Worm (Caenorhabditis elegans) whole organism, L1 larva: ENCODE data around the gene F45D11.11.
"Not testable (repeated sequence)": the region's sequence is repeated elsewhere in the genome, so short reads cannot be mapped to it uniquely, and the experiment has no call there.

Source experiments
- alr-1 ChIP-seq: fragments of 200-800 bp; sonication (Bioruptor generic); optimal IDR thresholded peaks from 2 replicates; lab custom pipeline; 2018; ENCODE audit warnings: borderline replicate concordance, mild to moderate bottlenecking, missing genetic modification characterization, missing compliant biosample characterization
- ceh-8 ChIP-seq: fragments of 200-800 bp; sonication (Bioruptor generic); optimal IDR thresholded peaks from 2 replicates; lab custom pipeline; 2018; ENCODE audit warnings: mild to moderate bottlenecking, missing genetic modification characterization, moderate library complexity, missing compliant biosample characterization
- ceh-90 ChIP-seq: sonication (generic microtip); optimal IDR thresholded peaks from 2 replicates; lab custom pipeline; 2016; ENCODE audit warnings: missing genetic modification characterization, missing compliant biosample characterization
- efl-3 ChIP-seq: fragments of 200-800 bp; sonication (Bioruptor generic); optimal IDR thresholded peaks from 2 replicates; lab custom pipeline; 2018; ENCODE audit warnings: mild to moderate bottlenecking, missing genetic modification characterization, missing compliant biosample characterization
- egl-13 ChIP-seq: sonication (generic microtip); optimal IDR thresholded peaks from 2 replicates; lab custom pipeline; 2016; ENCODE audit warnings: missing genotype, missing genetic modification reagents, missing genetic modification characterization, missing compliant biosample characterization
- elt-2 ChIP-seq: sonication (generic microtip); optimal IDR thresholded peaks from 2 replicates; lab custom pipeline; 2016; ENCODE audit warnings: missing genetic modification characterization, mild to moderate bottlenecking, inconsistent platforms, missing compliant biosample characterization, missing genetic modification reagents
- fkh-10 ChIP-seq: sonication (generic microtip); optimal IDR thresholded peaks from 2 replicates; lab custom pipeline; 2017; ENCODE audit warnings: missing biosample characterization, missing genetic modification reagents, missing genetic modification characterization
- fkh-4 ChIP-seq: sonication (generic microtip); optimal IDR thresholded peaks from 2 replicates; lab custom pipeline; 2016; ENCODE audit warnings: missing compliant biosample characterization, missing genetic modification characterization, borderline replicate concordance
- hlh-4 ChIP-seq: sonication (generic microtip); optimal IDR thresholded peaks from 2 replicates; lab custom pipeline; 2016; ENCODE audit warnings: mild to moderate bottlenecking, missing genetic modification characterization, missing compliant biosample characterization
- isw-1 ChIP-seq: fragments of 200-800 bp; sonication (Bioruptor generic); IDR thresholded peaks from 2 replicates; pipeline ENCODE4 v1.3.6; 2022; ENCODE audit warnings: missing genetic modification characterization, missing compliant biosample characterization
- lin-14 ChIP-seq: fragments of 200-800 bp; sonication (Bioruptor generic); optimal IDR thresholded peaks from 2 replicates; lab custom pipeline; 2018; ENCODE audit warnings: mild to moderate bottlenecking, missing genetic modification characterization, moderate library complexity, missing compliant biosample characterization
- lin-39 ChIP-seq: fragments of 150-350 bp; optimal IDR thresholded peaks from 2 replicates; lab custom pipeline; 2014; ENCODE audit warnings: missing biosample characterization, missing genetic modification reagents, missing genetic modification characterization
- lir-3 ChIP-seq: sonication (generic microtip); optimal IDR thresholded peaks from 2 replicates; lab custom pipeline; 2016; ENCODE audit warnings: mild to moderate bottlenecking, missing genetic modification characterization, moderate library complexity, missing compliant biosample characterization; ENCODE audit not compliant: poor library complexity
- nhr-19 ChIP-seq: fragments of 200-800 bp; sonication (Bioruptor generic); conservative IDR thresholded peaks from 2 replicates; pipeline ENCODE4 v1.3.6; 2022; ENCODE audit warnings: missing genetic modification characterization, missing compliant biosample characterization
- nhr-20 ChIP-seq: sonication (generic microtip); optimal IDR thresholded peaks from 2 replicates; lab custom pipeline; 2016; ENCODE audit warnings: mild to moderate bottlenecking, missing genetic modification characterization, missing compliant biosample characterization
- nhr-47 ChIP-seq: sonication (generic microtip); optimal IDR thresholded peaks from 2 replicates; lab custom pipeline; 2016; ENCODE audit warnings: mild to moderate bottlenecking, missing genetic modification characterization, moderate library complexity, missing compliant biosample characterization
- nhr-71 ChIP-seq: sonication (generic microtip); optimal IDR thresholded peaks from 2 replicates; lab custom pipeline; 2016; ENCODE audit warnings: mild to moderate bottlenecking, missing genetic modification characterization, moderate library complexity, missing compliant biosample characterization
- nhr-76 ChIP-seq: sonication (generic microtip); optimal IDR thresholded peaks from 2 replicates; lab custom pipeline; 2017; ENCODE audit warnings: missing biosample characterization, missing genetic modification characterization
- nhr-77 ChIP-seq: fragments of 150-350 bp; optimal IDR thresholded peaks from 2 replicates; lab custom pipeline; 2014; ENCODE audit warnings: missing biosample characterization, missing genetic modification characterization
- nhr-84 ChIP-seq: sonication (generic microtip); optimal IDR thresholded peaks from 2 replicates; lab custom pipeline; 2017; ENCODE audit warnings: missing biosample characterization, missing genetic modification characterization
- nhr-90 ChIP-seq: sonication (generic microtip); optimal IDR thresholded peaks from 2 replicates; lab custom pipeline; 2016; ENCODE audit warnings: mild to moderate bottlenecking, missing genetic modification characterization, missing compliant biosample characterization; ENCODE audit not compliant: poor library complexity
- pag-3 ChIP-seq: sonication (generic microtip); optimal IDR thresholded peaks from 2 replicates; lab custom pipeline; 2017; ENCODE audit warnings: missing genetic modification characterization, mild to moderate bottlenecking, missing compliant biosample characterization, antibody characterized with exemption, borderline replicate concordance; ENCODE audit not compliant: insufficient read depth
- pax-3 ChIP-seq: fragments of 200-800 bp; sonication (Bioruptor generic); optimal IDR thresholded peaks from 2 replicates; lab custom pipeline; 2018; ENCODE audit warnings: mild to moderate bottlenecking, missing genetic modification characterization, moderate library complexity, missing compliant biosample characterization
- pqm-1 ChIP-seq: sonication (generic microtip); optimal IDR thresholded peaks from 3 replicates; lab custom pipeline; 2017; ENCODE audit warnings: missing biosample characterization, missing genetic modification characterization
- rnt-1 ChIP-seq: sonication (generic microtip); optimal IDR thresholded peaks from 2 replicates; lab custom pipeline; 2016; ENCODE audit warnings: mild to moderate bottlenecking, missing genetic modification characterization, moderate library complexity, missing compliant biosample characterization
- skn-1 ChIP-seq: fragments of 150-350 bp; optimal IDR thresholded peaks from 2 replicates; lab custom pipeline; 2014; ENCODE audit warnings: missing biosample characterization, missing genetic modification characterization
- sox-4 ChIP-seq: sonication (generic microtip); optimal IDR thresholded peaks from 2 replicates; lab custom pipeline; 2016; ENCODE audit warnings: missing genetic modification characterization, missing compliant biosample characterization
- tbx-2 ChIP-seq: sonication (generic microtip); optimal IDR thresholded peaks from 2 replicates; lab custom pipeline; 2016; ENCODE audit warnings: missing genetic modification characterization, missing compliant biosample characterization
- unc-130 ChIP-seq: fragments of 150-350 bp; optimal IDR thresholded peaks from 2 replicates; lab custom pipeline; 2017; ENCODE audit warnings: missing biosample characterization, missing genetic modification characterization, inconsistent platforms
- unc-98 ChIP-seq: fragments of 200-800 bp; sonication (Bioruptor generic); IDR thresholded peaks from 2 replicates; pipeline ENCODE4 v1.3.6; 2022; ENCODE audit warnings: missing genetic modification characterization, missing compliant biosample characterization
- xbp-1 ChIP-seq: sonication (generic microtip); optimal IDR thresholded peaks from 2 replicates; lab custom pipeline; 2016; ENCODE audit warnings: missing genetic modification characterization, missing compliant biosample characterization
- ztf-4 ChIP-seq: fragments of 150-350 bp; optimal IDR thresholded peaks from 2 replicates; lab custom pipeline; 2014; ENCODE audit warnings: missing biosample characterization, missing genetic modification characterization

F45D11.11 gene

ce11 chrII:972850-973249 is 23.2 kb downstream of the F45D11.11 start, which contains the start of gene C32B5.15:
C32B5.15 (minus strand) TSS chrII:972950.
- TF ChIP-seq nhr-19 (no peak), tbx-2 (tag; lab: Kevin White, UChicago) (no peak), fkh-10 (GFP tag; lab: Kevin White, UChicago) (no peak), nhr-77 (no peak), nhr-20 (no peak), unc-130 (tag; lab: Kevin White, UChicago) (no peak), pqm-1 (tag; lab: Kevin White, UChicago) (no peak), lin-39 (tag; lab: Kevin White, UChicago) (no peak), elt-2 (no peak), xbp-1 (tag; lab: Kevin White, UChicago) (no peak), ztf-4 (tag; lab: Kevin White, UChicago) (no peak), sox-4 (tag; lab: Kevin White, UChicago) (no peak), ceh-8 (no peak), isw-1 (no peak), unc-98 (GFP tag; lab: Robert Waterston, UW) (no peak), lir-3 (tag; lab: Kevin White, UChicago) (no peak), pax-3 (tag; lab: Kevin White, UChicago) (no peak), ceh-90 (tag; lab: Kevin White, UChicago) (no peak)

- not testable (repeated sequence) for TF ChIP-seq pax-3 (tag; lab: Kevin White, UChicago); nhr-90; egl-13 (tag; lab: Kevin White, UChicago)
Measured at ce11 chrII:968106-968505, 27.9 kb downstream of the F45D11.11 start, which contains the start of gene C32B5.6. C32B5.6 (plus strand) TSS chrII:968406.

- TF ChIP-seq nhr-90; pag-3 (tag; lab: Kevin White, UChicago); lin-14 (GFP tag; lab: Kevin White, UChicago): not testable (repeated sequence)
Measured at ce11 chrII:966962-967361, 29.1 kb downstream of the F45D11.11 start, which contains the start of gene fbxc-18. fbxc-18 (minus strand) TSS chrII:967062.

ce11 chrII:961961-962360 is 34.1 kb downstream of the F45D11.11 start, which contains the start of gene C32B5.13:
C32B5.13 (minus strand) TSS chrII:962061.
- no peak for TF ChIP-seq efl-3 (GFP tag; lab: Kevin White, UChicago)
- TF ChIP-seq nhr-47 (tag; lab: Kevin White, UChicago) = no peak
- no peak for TF ChIP-seq skn-1 (tag; lab: Kevin White, UChicago)
- TF ChIP-seq hlh-4 = no peak
- no peak for TF ChIP-seq alr-1 (tag; lab: Kevin White, UChicago)
- no peak for TF ChIP-seq sox-4 (tag; lab: Kevin White, UChicago)
- no peak for TF ChIP-seq nhr-19
- no peak for TF ChIP-seq rnt-1 (tag; lab: Kevin White, UChicago)

- TF ChIP-seq nhr-71 (tag; lab: Kevin White, UChicago) (no peak), elt-2 (no peak), fkh-4 (tag; lab: Kevin White, UChicago) (no peak), nhr-84 (tag; lab: Kevin White, UChicago) (no peak), nhr-76 (tag; lab: Kevin White, UChicago) (no peak)
- TF ChIP-seq, all 84 proteins: peak for 0
Measured at ce11 chrII:960218-960617, 35.8 kb downstream of the F45D11.11 start, which contains the start of the genes C32B5.18 and C32B5.7. C32B5.18 (plus strand) TSS chrII:960518. C32B5.7 (plus strand) TSS chrII:960528.
